Fruit fly (Drosophila melanogaster) whole organism, wandering third instar larva: ENCODE results near the gene cerv.

Experiments used
- Abd-B ChIP-seq: fragments of >200 bp; optimal IDR thresholded peaks from 2 replicates; lab custom pipeline; 2017; ENCODE audit warnings: missing biosample characterization, missing genetic modification characterization
- CG32264 ChIP-seq: fragments of 200-800 bp; sonication (Bioruptor generic); optimal IDR thresholded peaks from 2 replicates; lab custom pipeline; 2016; ENCODE audit warnings: missing biosample characterization, missing genetic modification characterization
- CG9705 ChIP-seq: fragments of 200-800 bp; sonication (Bioruptor generic); optimal IDR thresholded peaks from 2 replicates; lab custom pipeline; 2018; ENCODE audit warnings: missing biosample characterization, mild to moderate bottlenecking, missing genetic modification characterization
- CrebA ChIP-seq: fragments of 200-800 bp; sonication (Bioruptor generic); optimal IDR thresholded peaks from 2 replicates; lab custom pipeline; 2016; ENCODE audit warnings: missing biosample characterization, mild to moderate bottlenecking, missing genetic modification characterization, borderline replicate concordance
- Dfd ChIP-seq: fragments of >200 bp; optimal IDR thresholded peaks from 2 replicates; lab custom pipeline; 2017; ENCODE audit warnings: missing biosample characterization, missing genetic modification characterization
- Dif ChIP-seq: fragments of 200-275, 200-300 bp; sonication (Bioruptor generic); optimal IDR thresholded peaks from 2 replicates; lab custom pipeline; 2018; ENCODE audit warnings: missing biosample characterization, missing genetic modification characterization; ENCODE audit not compliant: partially characterized antibody
- GATAd ChIP-seq: sonication (Bioruptor generic); optimal IDR thresholded peaks from 2 replicates; lab custom pipeline; 2016; ENCODE audit warnings: missing biosample characterization, missing genetic modification characterization
- HLH106 ChIP-seq: fragments of 200-800 bp; optimal IDR thresholded peaks from 3 replicates; lab custom pipeline; 2019; ENCODE audit warnings: missing biosample characterization, mild to moderate bottlenecking, missing genetic modification characterization, moderate library complexity
- Hnf4 ChIP-seq: fragments of 200-800 bp; sonication (Bioruptor generic); optimal IDR thresholded peaks from 2 replicates; lab custom pipeline; 2016; ENCODE audit warnings: missing biosample characterization, mild to moderate bottlenecking, missing genetic modification characterization
- Hr78 ChIP-seq: fragments of >200 bp; optimal IDR thresholded peaks from 2 replicates; lab custom pipeline; 2017; ENCODE audit warnings: missing biosample characterization, missing genetic modification characterization
- Hr83 ChIP-seq: fragments of 200-300 bp; sonication (Bioruptor generic); optimal IDR thresholded peaks from 2 replicates; lab custom pipeline; 2016; ENCODE audit warnings: missing biosample characterization, mild to moderate bottlenecking, missing genetic modification characterization, moderate library complexity; ENCODE audit not compliant: poor library complexity, severe bottlenecking
- Jra ChIP-seq: sonication (Bioruptor generic); optimal IDR thresholded peaks from 2 replicates; lab custom pipeline; 2016; ENCODE audit warnings: missing biosample characterization, missing genetic modification characterization
- Mio ChIP-seq: sonication (Bioruptor generic); optimal IDR thresholded peaks from 2 replicates; lab custom pipeline; 2016; ENCODE audit warnings: missing biosample characterization, missing genetic modification characterization
- Myc ChIP-seq: fragments of >200 bp; optimal IDR thresholded peaks from 2 replicates; lab custom pipeline; 2017
- N ChIP-seq: fragments of >200 bp; optimal IDR thresholded peaks from 2 replicates; lab custom pipeline; 2018; ENCODE audit warnings: missing biosample characterization, missing external identifiers, missing genetic modification characterization
- OdsH ChIP-seq: fragments of 200-800 bp; sonication (Bioruptor generic); optimal IDR thresholded peaks from 2 replicates; lab custom pipeline; 2016; ENCODE audit warnings: missing biosample characterization, mild to moderate bottlenecking, missing genetic modification characterization
- Rel ChIP-seq, 2 experiments: fragments of 200-800 bp; sonication (Bioruptor generic) in 1 of 2; optimal IDR thresholded peaks; 2 replicates in 1 of 2; 3 replicates in 1 of 2; lab custom pipeline; 2016 to 2019; ENCODE audit warnings: mild to moderate bottlenecking in 2 of 2, missing biosample characterization in 2 of 2, missing genetic modification characterization in 2 of 2, moderate library complexity in 1 of 2
- Sp1 ChIP-seq: fragments of 200-800 bp; sonication (Bioruptor generic); optimal IDR thresholded peaks from 3 replicates; lab custom pipeline; 2019; ENCODE audit warnings: missing biosample characterization, mild to moderate bottlenecking, missing genetic modification characterization, moderate library complexity
- Vsx2 ChIP-seq: fragments of 200-300, 225-300 bp; sonication (Bioruptor generic); optimal IDR thresholded peaks from 2 replicates; lab custom pipeline; 2018; ENCODE audit warnings: missing biosample characterization, missing genetic modification characterization; ENCODE audit not compliant: partially characterized antibody
- br ChIP-seq: fragments of 200-800 bp; sonication (Bioruptor generic); optimal IDR thresholded peaks from 2 replicates; lab custom pipeline; 2016; ENCODE audit warnings: missing biosample characterization, missing genetic modification characterization
- brk ChIP-seq: fragments of 200-800 bp; sonication (Bioruptor generic); optimal IDR thresholded peaks from 2 replicates; lab custom pipeline; 2016; ENCODE audit warnings: missing biosample characterization, mild to moderate bottlenecking, missing genetic modification characterization
- dl ChIP-seq, 2 experiments: fragments of 175-275, 200-275 bp in 1 of 2; fragments of 200-275 bp in 1 of 2; sonication (Bioruptor generic); optimal IDR thresholded peaks; lab custom pipeline; 2018; ENCODE audit warnings: mild to moderate bottlenecking in 2 of 2, missing biosample characterization in 2 of 2, missing genetic modification characterization in 2 of 2, moderate library complexity in 2 of 2; ENCODE audit not compliant: partially characterized antibody in 2 of 2, insufficient read depth in 1 of 2
- dmrt93B ChIP-seq: fragments of 200-800 bp; sonication (Bioruptor generic); optimal IDR thresholded peaks from 2 replicates; lab custom pipeline; 2018; ENCODE audit warnings: missing biosample characterization, mild to moderate bottlenecking, missing genetic modification characterization
- dsf ChIP-seq: sonication (Bioruptor generic); optimal IDR thresholded peaks from 2 replicates; lab custom pipeline; 2016; ENCODE audit warnings: missing biosample characterization, missing genetic modification characterization, borderline replicate concordance
- ey ChIP-seq: fragments of 200-800 bp; sonication (Bioruptor generic); optimal IDR thresholded peaks from 2 replicates; lab custom pipeline; 2016; ENCODE audit warnings: missing biosample characterization, missing genetic modification characterization
- foxo ChIP-seq, 2 experiments: fragments of 200-800 bp; sonication (Bioruptor generic); optimal IDR thresholded peaks; 2 replicates in 1 of 2; 3 replicates in 1 of 2; lab custom pipeline; 2016 to 2017; ENCODE audit warnings: missing biosample characterization in 2 of 2, missing genetic modification characterization in 2 of 2
- fru ChIP-seq: fragments of 200-800 bp; sonication (Bioruptor generic); optimal IDR thresholded peaks from 3 replicates; lab custom pipeline; 2016; ENCODE audit warnings: missing biosample characterization, mild to moderate bottlenecking, missing genetic modification characterization
- h ChIP-seq: fragments of 200-800 bp; sonication (Bioruptor generic); optimal IDR thresholded peaks from 3 replicates; lab custom pipeline; 2016; ENCODE audit warnings: missing biosample characterization, mild to moderate bottlenecking, missing genetic modification characterization
- jim ChIP-seq: fragments of 175-275, 200-325 bp; sonication (Bioruptor generic); optimal IDR thresholded peaks from 2 replicates; lab custom pipeline; 2016; ENCODE audit warnings: missing biosample characterization, mild to moderate bottlenecking, missing genetic modification characterization
- lola ChIP-seq: fragments of >200 bp; optimal IDR thresholded peaks from 2 replicates; lab custom pipeline; 2017; ENCODE audit warnings: missing biosample characterization, missing genetic modification characterization
- pan ChIP-seq: fragments of >200 bp; optimal IDR thresholded peaks from 2 replicates; lab custom pipeline; 2017
- psq ChIP-seq: fragments of 200-800 bp; sonication (Bioruptor generic); optimal IDR thresholded peaks from 3 replicates; lab custom pipeline; 2017; ENCODE audit warnings: missing biosample characterization, mild to moderate bottlenecking, missing genetic modification characterization, moderate library complexity
- rgr ChIP-seq: fragments of 200-800 bp; sonication (Bioruptor generic); optimal IDR thresholded peaks from 3 replicates; lab custom pipeline; 2016; ENCODE audit warnings: missing biosample characterization, mild to moderate bottlenecking, missing genetic modification characterization
- sage ChIP-seq: fragments of 200-800 bp; sonication (Bioruptor generic); optimal IDR thresholded peaks from 2 replicates; lab custom pipeline; 2016; ENCODE audit warnings: missing biosample characterization, mild to moderate bottlenecking, missing genetic modification characterization
- sv ChIP-seq: fragments of 200-800 bp; sonication (Bioruptor generic); optimal IDR thresholded peaks from 3 replicates; lab custom pipeline; 2016; ENCODE audit warnings: missing biosample characterization, missing genetic modification characterization
- tai ChIP-seq: sonication (Bioruptor generic); optimal IDR thresholded peaks from 2 replicates; lab custom pipeline; 2016; ENCODE audit warnings: missing biosample characterization, missing genetic modification characterization
- usp ChIP-seq: fragments of >200 bp; optimal IDR thresholded peaks from 2 replicates; lab custom pipeline; 2017; ENCODE audit warnings: missing biosample characterization, missing genetic modification characterization
- woc ChIP-seq: sonication (Bioruptor generic); optimal IDR thresholded peaks from 2 replicates; lab custom pipeline; 2016; ENCODE audit warnings: missing biosample characterization, mild to moderate bottlenecking, missing genetic modification characterization

cerv gene

dm6 chrX:15619631-15619960 lies 41.6 kb upstream of the cerv start:
- TF ChIP-seq sage (GFP tag; lab: Kevin White, UChicago) (no peak), tai (no peak), Dfd (GFP tag; lab: Kevin White, UChicago) (peak; percentile 29)

dm6 chrX:15618953-15619630 lies 41.1 kb upstream of the cerv start:
- no peak for TF ChIP-seq Vsx2 (GFP tag; lab: Kevin White, UChicago)
- no peak for TF ChIP-seq brk (GFP tag; lab: Kevin White, UChicago)
- TF ChIP-seq CG32264 (GFP tag; lab: Kevin White, UChicago), result no peak
- no peak for TF ChIP-seq Mio (GFP tag; lab: Kevin White, UChicago)
- no peak for TF ChIP-seq Hr83 (GFP tag; lab: Kevin White, UChicago)
- no peak for TF ChIP-seq CrebA
- no peak for TF ChIP-seq br (GFP tag; lab: Kevin White, UChicago)
- peak; percentile 12 for TF ChIP-seq Sp1 (GFP tag; lab: Kevin White, UChicago)
- TF ChIP-seq foxo (GFP tag; optimal IDR thresholded peaks at IDR 0.05; lab: Kevin White, UChicago), result peak in 1 of 2 experiments; percentile 53
- no peak for TF ChIP-seq pan (lab: Kevin White, UChicago)
- no peak for TF ChIP-seq Myc (lab: Kevin White, UChicago)
- TF ChIP-seq psq, result no peak
- no peak for TF ChIP-seq dsf (GFP tag; lab: Kevin White, UChicago)
- TF ChIP-seq Rel (GFP tag; optimal IDR thresholded peaks at IDR 0.05; lab: Kevin White, UChicago), result no peak
- no peak for TF ChIP-seq Rel (tag; optimal IDR thresholded peaks at IDR 0.05; lab: Kevin White, UChicago)
- no peak for TF ChIP-seq Hr78 (GFP tag; lab: Kevin White, UChicago)
- TF ChIP-seq tai, result no peak
- no peak for TF ChIP-seq dl (GFP tag; optimal IDR thresholded peaks at IDR 0.05; lab: Kevin White, UChicago; ENCODE audit: insufficient read depth in 1 of 2, partially characterized antibody in 2 of 2)
- TF ChIP-seq usp (GFP tag; lab: Kevin White, UChicago), result no peak
- peak; percentile 23 for TF ChIP-seq dmrt93B
- TF ChIP-seq OdsH (GFP tag; lab: Kevin White, UChicago), result peak; percentile 39
- no peak for TF ChIP-seq Dif (GFP tag; lab: Kevin White, UChicago)
- TF ChIP-seq lola (GFP tag; lab: Kevin White, UChicago), result no peak
- TF ChIP-seq Jra (GFP tag; lab: Kevin White, UChicago), result no peak
- peak; percentile 0 for TF ChIP-seq fru (GFP tag; lab: Kevin White, UChicago)
- no peak for TF ChIP-seq woc (GFP tag; lab: Kevin White, UChicago)
- TF ChIP-seq Abd-B, result no peak
- peak; percentile 25 for TF ChIP-seq rgr
- TF ChIP-seq Hnf4 (GFP tag; lab: Kevin White, UChicago), result no peak
- peak; percentile 26 for TF ChIP-seq HLH106 (tag; lab: Kevin White, UChicago)
- no peak for TF ChIP-seq Dfd (GFP tag; lab: Kevin White, UChicago)
- TF ChIP-seq sage (GFP tag; lab: Kevin White, UChicago), result no peak
- TF ChIP-seq jim, result no peak
- TF ChIP-seq ey (GFP tag; lab: Kevin White, UChicago), result peak; percentile 44
- peak; percentile 5 for TF ChIP-seq sv
- TF ChIP-seq h (GFP tag; lab: Kevin White, UChicago), result peak; percentile 39
- TF ChIP-seq CG9705 (GFP tag; lab: Kevin White, UChicago), result no peak
- TF ChIP-seq N (GFP tag; lab: Kevin White, UChicago), result no peak
- no peak for TF ChIP-seq GATAd (GFP tag; lab: Kevin White, UChicago)
- TF ChIP-seq, all 38 proteins: peak for 10

dm6 chrX:15617916-15618315 lies 39.9 kb upstream of the cerv start:
- TF ChIP-seq CrebA, result no peak
- TF ChIP-seq dsf (GFP tag; lab: Kevin White, UChicago), result no peak
- no peak for TF ChIP-seq sage (GFP tag; lab: Kevin White, UChicago)
- no peak for TF ChIP-seq ey (GFP tag; lab: Kevin White, UChicago)
- peak; percentile 24 for TF ChIP-seq psq
- TF ChIP-seq GATAd (GFP tag; lab: Kevin White, UChicago), result no peak
- TF ChIP-seq Sp1 (GFP tag; lab: Kevin White, UChicago), result peak; percentile 19
- no peak for TF ChIP-seq Vsx2 (GFP tag; lab: Kevin White, UChicago)
- TF ChIP-seq usp (GFP tag; lab: Kevin White, UChicago), result no peak
- no peak for TF ChIP-seq Rel (GFP tag; optimal IDR thresholded peaks at IDR 0.05; lab: Kevin White, UChicago)
- TF ChIP-seq Rel (tag; optimal IDR thresholded peaks at IDR 0.05; lab: Kevin White, UChicago), result no peak
- no peak for TF ChIP-seq CG32264 (GFP tag; lab: Kevin White, UChicago)
- TF ChIP-seq Hnf4 (GFP tag; lab: Kevin White, UChicago), result peak; percentile 9
- TF ChIP-seq h (GFP tag; lab: Kevin White, UChicago), result peak; percentile 25
- no peak for TF ChIP-seq N (GFP tag; lab: Kevin White, UChicago)
- no peak for TF ChIP-seq brk (GFP tag; lab: Kevin White, UChicago)
- TF ChIP-seq foxo (GFP tag; optimal IDR thresholded peaks at IDR 0.05; lab: Kevin White, UChicago), result peak in 1 of 2 experiments; percentile 37
- TF ChIP-seq pan (lab: Kevin White, UChicago), result no peak
- TF ChIP-seq rgr, result peak; percentile 60
- no peak for TF ChIP-seq dmrt93B
- peak; percentile 42 for TF ChIP-seq HLH106 (tag; lab: Kevin White, UChicago)
- TF ChIP-seq OdsH (GFP tag; lab: Kevin White, UChicago), result peak; percentile 14
- no peak for TF ChIP-seq Abd-B
